Worm (Caenorhabditis elegans): ENCODE results near the gene F09C8.2.

DNA sequence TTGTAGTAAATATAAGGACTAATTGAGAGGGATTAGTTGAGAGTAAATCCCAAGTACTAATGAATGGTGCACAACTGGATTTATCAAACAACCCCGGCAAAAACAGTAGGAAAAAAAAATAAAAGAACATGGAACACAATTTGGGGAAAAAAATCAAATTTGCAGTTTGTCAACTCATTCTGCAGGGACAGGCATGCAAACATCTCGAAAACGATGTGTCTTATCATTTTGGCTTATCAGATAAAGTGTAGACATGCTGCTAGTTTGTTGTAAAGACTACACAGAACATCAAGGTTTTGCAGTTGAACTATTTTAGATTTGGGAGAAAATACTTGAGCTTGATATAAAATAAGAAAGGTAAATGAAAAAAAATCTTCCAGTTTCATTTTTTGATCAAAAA lies 6.9 kb upstream of the F09C8.2 start:
- TF ChIP-seq nfya-1 (tag; optimal IDR thresholded peaks at IDR 0.05; ENCODE audit: borderline replicate concordance, insufficient read depth) (no peak), chd-7 (tag; optimal IDR thresholded peaks at IDR 0.05) (no peak), him-1 (tag; optimal IDR thresholded peaks at IDR 0.05) (no peak), ceh-58 (GFP tag; IDR thresholded peaks at IDR 0.05) (no peak), hmg-1.2 (GFP tag; IDR thresholded peaks at IDR 0.05) (no peak), nhr-90 (tag; optimal IDR thresholded peaks at IDR 0.05) (no peak), Y79H2A.3 (GFP tag; conservative IDR thresholded peaks at IDR 0.05) (no peak)

Measured in whole organism, young adult.